Worm (Caenorhabditis elegans) whole organism, L2 larva: Measurements from ENCODE around the gene deb-1.

Experiments
- ama-1 ChIP-seq: fragments of 150-350 bp; optimal IDR thresholded peaks from 2 replicates; lab custom pipeline; 2018; ENCODE audit warnings: inconsistent platforms
- ceh-82 ChIP-seq: fragments of 150-350 bp; optimal IDR thresholded peaks from 2 replicates; lab custom pipeline; 2014; ENCODE audit warnings: missing biosample characterization, missing genetic modification characterization
- nhr-23 ChIP-seq: fragments of 150-350 bp; optimal IDR thresholded peaks from 2 replicates; lab custom pipeline; 2014; ENCODE audit warnings: missing biosample characterization, missing genetic modification reagents, missing genetic modification characterization

DNA sequence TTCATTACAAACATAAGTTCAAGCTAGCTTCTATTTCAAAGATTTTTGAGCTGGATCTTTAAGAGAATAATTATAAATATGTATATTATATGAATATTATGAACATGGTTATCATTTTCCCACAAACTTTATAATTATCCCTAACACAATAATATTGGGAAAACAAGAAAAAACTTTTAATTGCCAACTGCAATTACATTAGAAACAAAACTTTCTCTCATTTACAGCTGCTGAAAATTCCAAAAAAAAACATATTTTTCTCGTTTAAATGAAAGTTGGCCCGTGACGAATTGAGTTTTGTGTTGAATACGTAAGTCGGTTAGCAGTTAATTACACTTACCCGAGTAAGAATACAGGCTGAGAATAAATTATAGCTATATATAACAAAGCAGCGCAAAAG lies 31.4 kb downstream of the deb-1 start:
- TF ChIP-seq ama-1 (lab: Kevin White, UChicago) (no peak), ceh-82 (tag; lab: Kevin White, UChicago) (no peak), nhr-23 (tag; lab: Kevin White, UChicago) (no peak)
